Worm (Caenorhabditis elegans): ENCODE results near the gene gcy-5.

gcy-5 gene

ce11 chrII:10281674-10282073 lies 34.3 kb downstream of the gcy-5 start:
- no peak for TF ChIP-seq sdc-2 (tag; optimal IDR thresholded peaks at IDR 0.05)
- TF ChIP-seq ceh-18 (tag; optimal IDR thresholded peaks at IDR 0.05): no peak
- TF ChIP-seq ahr-1 (tag; optimal IDR thresholded peaks at IDR 0.05): no peak
- TF ChIP-seq ama-1 (optimal IDR thresholded peaks at IDR 0.05): no peak
- TF ChIP-seq nhr-232 (tag; optimal IDR thresholded peaks at IDR 0.05): no peak
- TF ChIP-seq unc-86 (tag; optimal IDR thresholded peaks at IDR 0.05): no peak
- no peak for TF ChIP-seq pha-2 (tag; optimal IDR thresholded peaks at IDR 0.05)
- TF ChIP-seq C08G9.2 (tag; optimal IDR thresholded peaks at IDR 0.05): no peak
- TF ChIP-seq F13H6.1 (tag; optimal IDR thresholded peaks at IDR 0.05): no peak
- TF ChIP-seq hlh-6 (tag; optimal IDR thresholded peaks at IDR 0.05): no peak
- TF ChIP-seq Y22D7AL.16 (tag; optimal IDR thresholded peaks at IDR 0.05): no peak
- no peak for TF ChIP-seq ceh-30 (tag; optimal IDR thresholded peaks at IDR 0.05)
- no peak for TF ChIP-seq ceh-31 (tag; optimal IDR thresholded peaks at IDR 0.05)
- no peak for TF ChIP-seq ceh-22 (tag; optimal IDR thresholded peaks at IDR 0.05)
- no peak for TF ChIP-seq ceh-14 (tag; optimal IDR thresholded peaks at IDR 0.05)
- TF ChIP-seq madf-2 (tag; optimal IDR thresholded peaks at IDR 0.05): no peak
- TF ChIP-seq odd-2 (tag; optimal IDR thresholded peaks at IDR 0.05): no peak

ce11 chrII:10279561-10279960 lies 36.5 kb downstream of the gcy-5 start, which contains the start of gene ZK971.1:
Gene ZK971.1, minus strand, starts transcription at chrII:10279661.
- TF ChIP-seq unc-42 (tag; optimal IDR thresholded peaks at IDR 0.05) (peak; percentile 19), Y22D7AL.16 (tag; optimal IDR thresholded peaks at IDR 0.05) (no peak)

ce11 chrII:10271093-10271492 lies 44.9 kb downstream of the gcy-5 start, which contains the start of gene F54B3.4:
Gene F54B3.4, minus strand, starts transcription at chrII:10271193.
- TF ChIP-seq ama-1 (optimal IDR thresholded peaks at IDR 0.05): no peak
- no peak for TF ChIP-seq pat-9 (tag; optimal IDR thresholded peaks at IDR 0.05)
- TF ChIP-seq ceh-34 (tag; optimal IDR thresholded peaks at IDR 0.05): no peak
- TF ChIP-seq hlh-8 (tag; optimal IDR thresholded peaks at IDR 0.05): no peak
- no peak for TF ChIP-seq rnt-1 (tag; optimal IDR thresholded peaks at IDR 0.05)
- no peak for TF ChIP-seq odd-2 (tag; optimal IDR thresholded peaks at IDR 0.05)
- TF ChIP-seq dve-1 (tag; optimal IDR thresholded peaks at IDR 0.05): no peak
- no peak for TF ChIP-seq C38D4.7 (GFP tag; optimal IDR thresholded peaks at IDR 0.05)
- TF ChIP-seq pros-1 (tag; optimal IDR thresholded peaks at IDR 0.05): no peak
- TF ChIP-seq K09A11.1 (tag; optimal IDR thresholded peaks at IDR 0.05; ENCODE audit: insufficient read depth): no peak
- no peak for TF ChIP-seq hlh-30 (tag; optimal IDR thresholded peaks at IDR 0.05; ENCODE audit: insufficient read depth)
- no peak for TF ChIP-seq sox-4 (tag; optimal IDR thresholded peaks at IDR 0.05)

ce11 chrII:10270052-10270451 lies 46.0 kb downstream of the gcy-5 start, which contains the start of gene F54B3.2:
Gene F54B3.2, minus strand, starts transcription at chrII:10270152.
- TF ChIP-seq sox-2 (GFP tag; IDR thresholded peaks at IDR 0.05): no peak
- no peak for TF ChIP-seq nhr-232 (tag; optimal IDR thresholded peaks at IDR 0.05)
- TF ChIP-seq hlh-13 (GFP tag; optimal IDR thresholded peaks at IDR 0.05): no peak

- TF ChIP-seq pros-1 (tag; optimal IDR thresholded peaks at IDR 0.05) (no peak), unc-42 (tag; optimal IDR thresholded peaks at IDR 0.05) (no peak), dmd-4 (tag; optimal IDR thresholded peaks at IDR 0.05; ENCODE audit: borderline replicate concordance) (no peak), ztf-16 (tag; optimal IDR thresholded peaks at IDR 0.05) (no peak), pha-2 (tag; optimal IDR thresholded peaks at IDR 0.05) (no peak), hlh-15 (tag; optimal IDR thresholded peaks at IDR 0.05) (no peak), ceh-48 (tag; optimal IDR thresholded peaks at IDR 0.05) (no peak), rnt-1 (tag; optimal IDR thresholded peaks at IDR 0.05) (no peak)
These were observed 54.8 kb downstream of the gcy-5 start for ce11 chrII:10261261-10261660.
